Fruit fly (Drosophila melanogaster) S2 (cell line): Measurements from ENCODE around the gene Snoo.

Source experiments
- CG8478 ChIP-seq: fragments of >200 bp; optimal IDR thresholded peaks from 2 replicates; lab custom pipeline; 2018
- CTCF ChIP-seq, 2 experiments: fragments of >200 bp; optimal IDR thresholded peaks; 2 replicates each; lab custom pipeline; 2018

DNA sequence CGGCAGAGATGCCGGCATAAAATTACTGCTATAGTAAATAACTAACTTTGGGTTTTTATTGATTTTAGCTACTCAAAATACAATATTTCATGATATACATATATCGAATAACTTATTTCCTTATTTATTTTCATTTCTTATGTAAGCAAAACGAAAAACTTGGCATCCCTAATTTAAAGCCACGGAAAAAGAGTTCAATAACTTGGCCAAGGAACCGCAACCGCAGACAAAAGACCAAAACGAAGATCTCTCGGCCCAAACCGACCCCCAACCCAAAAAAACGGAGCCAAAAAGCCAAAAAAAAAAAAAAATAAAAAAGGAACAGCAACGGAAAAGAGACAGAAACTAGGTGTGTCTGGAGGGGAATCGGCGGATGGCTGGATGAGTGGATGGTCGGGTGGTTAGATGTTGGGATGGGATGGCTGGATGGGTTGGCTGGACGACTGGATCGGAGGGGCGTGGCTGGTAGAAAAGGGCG is 74.6 kb downstream of the Snoo start:
- no peak for TF ChIP-seq CG8478 (lab: Kevin White, UChicago)
- no peak for TF ChIP-seq CTCF (optimal IDR thresholded peaks at IDR 0.05; lab: Kevin White, UChicago)
